Fruit fly (Drosophila melanogaster) whole organism, pupa: ENCODE measurements around the gene CG15740.

Source experiments
- CG10348 ChIP-seq: fragments of 200-800 bp; sonication (Bioruptor generic); IDR thresholded peaks from 2 replicates; pipeline ENCODE4 v1.3.6; 2022; ENCODE audit warnings: missing biosample characterization, missing genetic modification characterization
- CG12605 ChIP-seq: fragments of 200-800 bp; sonication (Bioruptor generic); IDR thresholded peaks from 2 replicates; pipeline ENCODE4 v1.3.6; 2022; ENCODE audit warnings: missing biosample characterization, missing genetic modification characterization
- CG13204 ChIP-seq: fragments of 200-800 bp; sonication (Bioruptor generic); optimal IDR thresholded peaks from 2 replicates; lab custom pipeline; 2018; ENCODE audit warnings: missing biosample characterization, mild to moderate bottlenecking, missing genetic modification characterization, moderate library complexity
- CG32121 ChIP-seq: fragments of 200-800 bp; sonication (Bioruptor generic); IDR thresholded peaks from 2 replicates; pipeline ENCODE4 v1.3.6; 2022; ENCODE audit warnings: missing biosample characterization, missing genetic modification characterization
- CG8159 ChIP-seq: fragments of 200-800 bp; sonication (Bioruptor generic); optimal IDR thresholded peaks from 3 replicates; lab custom pipeline; 2018; ENCODE audit warnings: missing biosample characterization, mild to moderate bottlenecking, missing genetic modification characterization, moderate library complexity
- CG8301 ChIP-seq: fragments of 200-800 bp; sonication (Bioruptor generic); optimal IDR thresholded peaks from 2 replicates; lab custom pipeline; 2018; ENCODE audit warnings: missing biosample characterization, mild to moderate bottlenecking, missing genetic modification characterization
- EcR ChIP-seq: fragments of 200-800 bp; sonication (Bioruptor generic); optimal IDR thresholded peaks from 3 replicates; lab custom pipeline; 2019; ENCODE audit warnings: missing biosample characterization, missing genetic modification characterization, mild to moderate bottlenecking, moderate library complexity, missing genetic modification reagents

dm6 chrX:11799931-11800330 lies 46.0 kb downstream of the CG15740 start:
- TF ChIP-seq CG10348 (GFP tag; lab: Robert Waterston, UW) = no peak
- TF ChIP-seq EcR = no peak
- no peak for TF ChIP-seq CG32121 (GFP tag; lab: Robert Waterston, UW)
- no peak for TF ChIP-seq CG8159 (tag; lab: Kevin White, UChicago)
- no peak for TF ChIP-seq CG13204 (GFP tag; lab: Kevin White, UChicago)
- no peak for TF ChIP-seq CG8301 (tag; lab: Kevin White, UChicago)
- TF ChIP-seq CG12605 (GFP tag; lab: Robert Waterston, UW) = no peak
